Worm (Caenorhabditis elegans): ENCODE data around the gene F53B2.5.

The F53B2.5 gene

DNA sequence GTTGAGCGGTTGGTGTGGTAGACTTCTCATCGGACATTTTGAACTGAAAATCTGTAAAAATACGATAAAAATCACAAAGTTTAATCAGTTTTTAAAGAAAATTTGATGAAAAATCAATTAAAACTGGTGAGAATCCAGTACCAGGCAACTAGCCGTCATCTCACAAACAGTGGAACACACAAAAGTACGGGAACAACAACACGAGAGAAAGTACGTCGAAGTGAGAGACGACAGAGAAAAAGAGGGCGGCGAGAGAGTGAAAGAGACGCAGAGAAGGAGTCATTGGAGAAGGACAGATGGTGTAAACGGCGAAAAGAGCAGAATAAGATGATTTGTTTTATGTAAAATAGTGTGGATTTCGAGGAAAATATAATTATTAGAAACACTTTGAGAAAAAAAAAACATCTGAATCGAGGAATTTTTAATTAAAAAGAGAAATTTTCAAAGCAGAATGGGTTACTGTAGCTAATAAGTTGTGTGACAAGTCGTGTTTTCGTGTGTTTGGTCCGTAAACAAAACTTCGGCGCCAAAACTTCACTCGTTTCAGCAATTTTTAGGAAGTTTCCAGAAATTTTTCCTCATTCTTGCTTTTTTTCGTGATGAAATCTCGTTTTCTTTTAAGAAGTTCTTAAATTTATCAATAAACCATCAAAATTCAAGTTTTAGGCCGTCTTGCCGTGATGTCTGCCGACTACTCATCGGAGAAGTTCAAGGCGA, 36.4 kb upstream of the F53B2.5 start, which contains the start of the genes hsb-1 and let-99:
hsb-1 (minus strand) TSS at position 51 of the 717 bp plus-strand sequence.
let-99 (plus strand) TSS at position 667 of the 717 bp plus-strand sequence.
- TF ChIP-seq ztf-7 (tag; optimal IDR thresholded peaks at IDR 0.05) (peak; percentile 21), snpc-1.2 (GFP tag; IDR thresholded peaks at IDR 0.05) (0 out of 2 replicates have a peak, but pooled peaks have one; percentile 61), zag-1 (tag; optimal IDR thresholded peaks at IDR 0.05) (no peak), pha-4 (GFP tag; IDR thresholded peaks at IDR 0.05) (no peak), pha-4 (tag; optimal IDR thresholded peaks at IDR 0.05) (peak; percentile 19), jun-1 (tag; optimal IDR thresholded peaks at IDR 0.05) (no peak), egl-43 (GFP tag; IDR thresholded peaks at IDR 0.05) (no peak), zfp-2 (tag; optimal IDR thresholded peaks at IDR 0.05) (no peak), daf-16 (GFP tag; optimal IDR thresholded peaks at IDR 0.05) (no peak), daf-16 (tag; optimal IDR thresholded peaks at IDR 0.05) (peak; percentile 87), ces-1 (GFP tag; optimal IDR thresholded peaks at IDR 0.05) (no peak), hmg-1.1 (GFP tag; IDR thresholded peaks at IDR 0.05) (peak; percentile 34; the same call in 1 of the 2 replicates), hlh-11 (tag; optimal IDR thresholded peaks at IDR 0.05) (peak; percentile 44), dpl-1 (GFP tag; optimal IDR thresholded peaks at IDR 0.05) (peak; percentile 44), nhr-25 (tag; optimal IDR thresholded peaks at IDR 0.05; ENCODE audit: borderline replicate concordance, insufficient read depth) (no peak), hlh-30 (tag; optimal IDR thresholded peaks at IDR 0.05; ENCODE audit: insufficient read depth) (peak; percentile 32), F49E8.2 (tag; optimal IDR thresholded peaks at IDR 0.05; ENCODE audit: borderline replicate concordance) (peak; percentile 40), ceh-32 (tag; optimal IDR thresholded peaks at IDR 0.05; ENCODE audit: poor library complexity) (no peak), F10B5.3 (tag; optimal IDR thresholded peaks at IDR 0.05) (no peak), nhr-102 (tag; optimal IDR thresholded peaks at IDR 0.05) (no peak), set-16 (GFP tag; IDR thresholded peaks at IDR 0.05) (no peak), unc-130 (GFP tag; optimal IDR thresholded peaks at IDR 0.05) (peak; percentile 65), pqm-1 (tag; optimal IDR thresholded peaks at IDR 0.05) (no peak), lin-13 (GFP tag; optimal IDR thresholded peaks at IDR 0.05) (no peak), mes-2 (tag; optimal IDR thresholded peaks at IDR 0.05; ENCODE audit: poor library complexity, severe bottlenecking) (peak; percentile 68)

DNA sequence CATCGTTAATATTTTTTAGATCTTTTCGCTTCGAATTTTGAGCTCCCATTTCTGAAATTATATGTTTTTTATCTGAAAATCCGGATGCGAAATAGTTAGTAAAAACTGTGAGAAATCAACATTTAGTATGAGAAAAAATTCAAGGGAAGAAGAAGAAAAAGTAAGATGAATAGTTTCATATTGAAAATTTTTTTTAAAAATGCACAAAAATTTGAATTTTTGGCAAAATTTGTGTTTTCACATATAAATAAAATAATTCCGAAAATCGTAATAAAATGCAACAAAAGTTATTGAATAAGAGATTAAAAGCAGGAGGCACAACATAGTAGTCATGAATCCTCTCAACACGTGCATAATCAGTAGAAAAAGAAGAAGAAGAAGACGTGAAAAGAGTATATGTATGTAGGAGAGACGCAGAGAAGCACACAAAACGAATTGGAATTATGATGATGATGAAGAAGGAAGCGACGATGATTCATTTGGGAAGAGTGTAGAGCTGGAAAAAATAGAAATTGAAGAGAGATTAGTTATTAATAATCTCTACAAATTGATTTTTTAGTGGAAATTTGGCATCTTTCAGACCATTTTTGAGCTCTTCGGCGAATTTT, 35.1 kb upstream of the F53B2.5 start, which contains the start of gene eak-7:
eak-7 (minus strand) TSS at position 51 of the 608 bp plus-strand sequence.
- TF ChIP-seq daf-8 (GFP tag; IDR thresholded peaks at IDR 0.05) = no peak
- peak; percentile 19 for TF ChIP-seq hlh-30 (tag; optimal IDR thresholded peaks at IDR 0.05; ENCODE audit: insufficient read depth)

ce11 chrIV:12560568-12560967, 29.6 kb upstream of the F53B2.5 start, which contains the start of gene snb-7:
TSS of gene snb-7 (plus strand) at chrIV:12560868.
- no peak for TF ChIP-seq mdl-1 (tag; optimal IDR thresholded peaks at IDR 0.05)
- no peak for TF ChIP-seq mxl-2 (GFP tag; conservative IDR thresholded peaks at IDR 0.05)
- no peak for TF ChIP-seq spr-1 (tag; optimal IDR thresholded peaks at IDR 0.05)
- TF ChIP-seq unc-62 (GFP tag; optimal IDR thresholded peaks at IDR 0.05 in 1 of 2) = no peak
- no peak for TF ChIP-seq unc-62 (tag; optimal IDR thresholded peaks at IDR 0.05)
- TF ChIP-seq lsy-2 (tag; optimal IDR thresholded peaks at IDR 0.05) = no peak
- no peak for TF ChIP-seq nhr-76 (tag; optimal IDR thresholded peaks at IDR 0.05)
- no peak for TF ChIP-seq aly-2 (tag; optimal IDR thresholded peaks at IDR 0.05)
- TF ChIP-seq ZK546.5 (tag; optimal IDR thresholded peaks at IDR 0.05) = no peak
- TF ChIP-seq egl-43 (GFP tag; IDR thresholded peaks at IDR 0.05) = no peak
- TF ChIP-seq Y48G9A.11 (GFP tag; IDR thresholded peaks at IDR 0.05) = no peak
- TF ChIP-seq nhr-77 (tag; optimal IDR thresholded peaks at IDR 0.05) = no peak
- no peak for TF ChIP-seq gei-8 (GFP tag; optimal IDR thresholded peaks at IDR 0.05)
- no peak for TF ChIP-seq skn-1 (tag; optimal IDR thresholded peaks at IDR 0.05)
- TF ChIP-seq snpc-4 (tag; optimal IDR thresholded peaks at IDR 0.05) = no peak
- TF ChIP-seq lin-1 (GFP tag; IDR thresholded peaks at IDR 0.05) = no peak
